Worm (Caenorhabditis elegans): Measurements from ENCODE around the gene ZK892.5.

ZK892.5 gene

ce11 chrII:9974967-9975366 lies 33.0 kb upstream of the ZK892.5 start, which contains the start of gene aakg-5 (continued):
- TF ChIP-seq F22D6.2 (tag; optimal IDR thresholded peaks at IDR 0.05), result no peak
- no peak for TF ChIP-seq zfh-2 (GFP tag; conservative IDR thresholded peaks at IDR 0.05)
- TF ChIP-seq aptf-2 (GFP tag; conservative IDR thresholded peaks at IDR 0.05), result no peak
- peak; percentile 91 for TF ChIP-seq hmg-1.2 (GFP tag; IDR thresholded peaks at IDR 0.05)
- TF ChIP-seq ceh-58 (GFP tag; IDR thresholded peaks at IDR 0.05), result no peak
- peak; percentile 24 for TF ChIP-seq gei-17 (GFP tag; optimal IDR thresholded peaks at IDR 0.05)
- TF ChIP-seq ekl-4 (GFP tag; IDR thresholded peaks at IDR 0.05), result peak; percentile 44; the same call in 1 of the 2 replicates
- no peak for TF ChIP-seq tlf-1 (GFP tag; optimal IDR thresholded peaks at IDR 0.05)
- no peak for TF ChIP-seq Y53G8AR.9 (GFP tag; conservative IDR thresholded peaks at IDR 0.05)
- TF ChIP-seq let-607 (tag; optimal IDR thresholded peaks at IDR 0.05), result peak in 1 of 2 experiments; percentile 28
- TF ChIP-seq F33H1.4 (GFP tag; IDR thresholded peaks at IDR 0.05), result no peak
- no peak for TF ChIP-seq F55B11.4 (tag; optimal IDR thresholded peaks at IDR 0.05; ENCODE audit: borderline replicate concordance, insufficient read depth)
- no peak for TF ChIP-seq efl-1 (GFP tag; optimal IDR thresholded peaks at IDR 0.05)
- TF ChIP-seq madf-6 (GFP tag; IDR thresholded peaks at IDR 0.05), result no peak
- no peak for TF ChIP-seq attf-6 (GFP tag; IDR thresholded peaks at IDR 0.05)
- TF ChIP-seq Y53F4B.3 (GFP tag; IDR thresholded peaks at IDR 0.05), result no peak
- TF ChIP-seq nfya-2 (GFP tag; IDR thresholded peaks at IDR 0.05), result no peak
- TF ChIP-seq lir-1 (GFP tag; conservative IDR thresholded peaks at IDR 0.05), result no peak
- TF ChIP-seq bed-2 (GFP tag; IDR thresholded peaks at IDR 0.05), result no peak
- TF ChIP-seq nhr-90 (tag; optimal IDR thresholded peaks at IDR 0.05), result no peak
- no peak for TF ChIP-seq Y67H2A.10 (GFP tag; conservative IDR thresholded peaks at IDR 0.05)
- no peak for TF ChIP-seq F57A8.1 (GFP tag; optimal IDR thresholded peaks at IDR 0.05)
- TF ChIP-seq nhr-27 (tag; optimal IDR thresholded peaks at IDR 0.05), result no peak
- TF ChIP-seq egrh-3 (GFP tag; IDR thresholded peaks at IDR 0.05), result 0 out of 2 replicates have a peak, but pooled peaks have one; percentile 16
- peak; percentile 77 for TF ChIP-seq lin-40 (tag; optimal IDR thresholded peaks at IDR 0.05)
- TF ChIP-seq xnd-1 (tag; optimal IDR thresholded peaks at IDR 0.05), result no peak
- TF ChIP-seq mel-28 (tag; optimal IDR thresholded peaks at IDR 0.05; ENCODE audit: borderline replicate concordance), result no peak
- TF ChIP-seq attf-3 (GFP tag; conservative IDR thresholded peaks at IDR 0.05), result peak; percentile 28; the same call in 1 of the 2 replicates
- TF ChIP-seq egl-18 (GFP tag; IDR thresholded peaks at IDR 0.05), result 0 out of 2 replicates have a peak, but pooled peaks have one; percentile 6
- no peak for TF ChIP-seq akir-1 (GFP tag; optimal IDR thresholded peaks at IDR 0.05)
- peak; percentile 78 for TF ChIP-seq pha-4 (tag; optimal IDR thresholded peaks at IDR 0.05)
- no peak for TF ChIP-seq ceh-40 (GFP tag; IDR thresholded peaks at IDR 0.05)
- no peak for TF ChIP-seq F52B5.7 (tag; optimal IDR thresholded peaks at IDR 0.05)
- no peak for TF ChIP-seq F10E7.11 (tag; optimal IDR thresholded peaks at IDR 0.05)
- peak in 1 of 3 experiments; percentile 32 for TF ChIP-seq lin-35 (GFP tag; optimal IDR thresholded peaks at IDR 0.05)
- TF ChIP-seq lsy-27 (tag; optimal IDR thresholded peaks at IDR 0.05; ENCODE audit: borderline replicate concordance, insufficient read depth), result no peak
- TF ChIP-seq F49E8.2 (tag; optimal IDR thresholded peaks at IDR 0.05; ENCODE audit: insufficient read depth), result no peak
- no peak for TF ChIP-seq unc-130 (GFP tag; optimal IDR thresholded peaks at IDR 0.05)
- TF ChIP-seq B0336.3 (GFP tag; IDR thresholded peaks at IDR 0.05), result no peak
- TF ChIP-seq F23B12.7 (tag; optimal IDR thresholded peaks at IDR 0.05; ENCODE audit: insufficient read depth), result no peak
- no peak for TF ChIP-seq K11D2.4 (GFP tag; IDR thresholded peaks at IDR 0.05)
- TF ChIP-seq madf-10 (tag; optimal IDR thresholded peaks at IDR 0.05), result peak; percentile 22
- TF ChIP-seq dox-1 (GFP tag; IDR thresholded peaks at IDR 0.05), result peak; percentile 70
- no peak for TF ChIP-seq madf-3 (GFP tag; IDR thresholded peaks at IDR 0.05)
- TF ChIP-seq lin-26 (GFP tag; IDR thresholded peaks at IDR 0.05), result no peak
- TF ChIP-seq C17E4.6 (GFP tag; IDR thresholded peaks at IDR 0.05), result no peak
- TF ChIP-seq nfyb-1 (GFP tag; IDR thresholded peaks at IDR 0.05), result 0 out of 2 replicates have a peak, but pooled peaks have one; percentile 35

Data from whole organism, young adult.